Fruit fly (Drosophila melanogaster) whole organism, prepupa: ENCODE results near the gene CG32564.

Experiments
- CG10631 ChIP-seq: fragments of 200-800 bp; sonication (Bioruptor generic); optimal IDR thresholded peaks from 2 replicates; lab custom pipeline; 2016; ENCODE audit warnings: missing biosample characterization, missing genetic modification characterization
- CG15336 ChIP-seq: fragments of 200-800 bp; sonication (Bioruptor generic); IDR thresholded peaks from 2 replicates; pipeline ENCODE4 v1.3.6; 2022; ENCODE audit warnings: missing biosample characterization, missing genetic modification characterization
- CG1621 ChIP-seq: fragments of 200-800 bp; sonication (Bioruptor generic); optimal IDR thresholded peaks from 3 replicates; lab custom pipeline; 2018; ENCODE audit warnings: missing biosample characterization, mild to moderate bottlenecking, missing genetic modification characterization
- CG6792 ChIP-seq: fragments of 200-800 bp; sonication (Bioruptor generic); optimal IDR thresholded peaks from 3 replicates; lab custom pipeline; 2016; ENCODE audit warnings: missing biosample characterization, missing genetic modification characterization
- CG8119 ChIP-seq: fragments of 200-800 bp; sonication (Bioruptor generic); IDR thresholded peaks from 3 replicates; pipeline ENCODE4 v1.3.6; 2022; ENCODE audit warnings: missing biosample characterization, missing genetic modification characterization
- CG8319 ChIP-seq: fragments of 200-800 bp; sonication (Bioruptor generic); optimal IDR thresholded peaks from 3 replicates; lab custom pipeline; 2016; ENCODE audit warnings: missing biosample characterization, missing genetic modification characterization
- Gug ChIP-seq: fragments of 200-800 bp; sonication (Bioruptor generic); IDR thresholded peaks from 2 replicates; pipeline ENCODE4 v1.3.6; 2022; ENCODE audit warnings: missing biosample characterization, missing genetic modification characterization
- Hr4 ChIP-seq: fragments of 200-800 bp; sonication (Bioruptor generic); optimal IDR thresholded peaks from 3 replicates; lab custom pipeline; 2016; ENCODE audit warnings: missing biosample characterization, missing genetic modification characterization
- Met ChIP-seq: fragments of 200-800 bp; sonication (Bioruptor generic); optimal IDR thresholded peaks from 3 replicates; lab custom pipeline; 2016; ENCODE audit warnings: missing biosample characterization, missing genetic modification characterization
- Sox102F ChIP-seq: fragments of 200-800 bp; sonication (Bioruptor generic); optimal IDR thresholded peaks from 2 replicates; lab custom pipeline; 2016; ENCODE audit warnings: missing biosample characterization, mild to moderate bottlenecking, missing genetic modification characterization
- Sox14 ChIP-seq: fragments of 200-800 bp; sonication (Bioruptor generic); optimal IDR thresholded peaks from 3 replicates; lab custom pipeline; 2016; ENCODE audit warnings: missing biosample characterization, missing genetic modification characterization
- eg ChIP-seq: fragments of 200-800 bp; sonication (Bioruptor generic); IDR thresholded peaks from 3 replicates; pipeline ENCODE4 v1.3.6; 2022; ENCODE audit warnings: missing biosample characterization, missing genetic modification characterization
- salr ChIP-seq, 2 experiments: fragments of 200-800 bp; sonication (Bioruptor generic); optimal IDR thresholded peaks; 3 replicates each; lab custom pipeline; 2016 to 2018; ENCODE audit warnings: missing biosample characterization in 2 of 2, missing genetic modification characterization in 2 of 2, mild to moderate bottlenecking in 1 of 2
- topi ChIP-seq: fragments of 200-800 bp; sonication (Bioruptor generic); optimal IDR thresholded peaks from 3 replicates; lab custom pipeline; 2016; ENCODE audit warnings: missing biosample characterization, missing genetic modification characterization

dm6 chrX:17205028-17205427, 1.2 kb upstream of the CG32564 start:
- TF ChIP-seq CG8319, result no peak
- TF ChIP-seq Gug (GFP tag; lab: Robert Waterston, UW), result no peak
- no peak for TF ChIP-seq Sox14
- TF ChIP-seq CG15336 (GFP tag; lab: Robert Waterston, UW), result no peak
- TF ChIP-seq CG10631 (GFP tag; lab: Kevin White, UChicago), result no peak
- no peak for TF ChIP-seq CG8119 (GFP tag; lab: Robert Waterston, UW)
- TF ChIP-seq Met (GFP tag; lab: Kevin White, UChicago), result no peak
- no peak for TF ChIP-seq eg (GFP tag; lab: Robert Waterston, UW)
- no peak for TF ChIP-seq Hr4 (GFP tag; lab: Kevin White, UChicago)
- no peak for TF ChIP-seq topi
- TF ChIP-seq CG6792 (GFP tag; lab: Kevin White, UChicago), result no peak
- no peak for TF ChIP-seq salr (GFP tag; optimal IDR thresholded peaks at IDR 0.05; lab: Kevin White, UChicago)
- TF ChIP-seq Sox102F, result no peak
- no peak for TF ChIP-seq CG1621
